Worm (Caenorhabditis elegans) whole organism, young adult: ENCODE data around the gene C15H9.2.

Source experiments
- B0019.2 ChIP-seq: fragments of 200-800 bp; sonication (Bioruptor generic); conservative IDR thresholded peaks from 2 replicates; pipeline ENCODE4 v1.3.6; 2022; ENCODE audit warnings: missing genetic modification reagents, missing genetic modification characterization, missing compliant biosample characterization
- B0336.3 ChIP-seq: fragments of 200-800 bp; sonication (Bioruptor generic); IDR thresholded peaks from 2 replicates; pipeline ENCODE4 v1.3.6; 2022; ENCODE audit warnings: missing genetic modification characterization, missing compliant biosample characterization
- C17E4.6 ChIP-seq: fragments of 200-800 bp; sonication (Bioruptor generic); IDR thresholded peaks from 2 replicates; pipeline ENCODE4 v1.3.6; 2022; ENCODE audit warnings: missing genetic modification reagents, missing genetic modification characterization, missing compliant biosample characterization
- F22D6.2 ChIP-seq: sonication (generic microtip); optimal IDR thresholded peaks from 2 replicates; lab custom pipeline; 2016; ENCODE audit warnings: mild to moderate bottlenecking, missing genetic modification characterization, missing compliant biosample characterization
- F23B12.7 ChIP-seq: sonication (generic microtip); optimal IDR thresholded peaks from 2 replicates; lab custom pipeline; 2017; ENCODE audit warnings: missing genetic modification characterization, mild to moderate bottlenecking, missing compliant biosample characterization, antibody characterized with exemption, moderate library complexity; ENCODE audit not compliant: insufficient read depth
- F49E8.2 ChIP-seq: sonication (generic microtip); optimal IDR thresholded peaks from 3 replicates; lab custom pipeline; 2017; ENCODE audit warnings: missing genetic modification characterization, mild to moderate bottlenecking, missing compliant biosample characterization, antibody characterized with exemption, moderate library complexity; ENCODE audit not compliant: insufficient read depth
- F52B5.7 ChIP-seq: sonication (generic microtip); optimal IDR thresholded peaks from 2 replicates; lab custom pipeline; 2016; ENCODE audit warnings: mild to moderate bottlenecking, missing genetic modification characterization, missing compliant biosample characterization
- F57A8.1 ChIP-seq: fragments of 200-800 bp; sonication (Bioruptor generic); optimal IDR thresholded peaks from 2 replicates; lab custom pipeline; 2018; ENCODE audit warnings: mild to moderate bottlenecking, missing genetic modification characterization, moderate library complexity, missing compliant biosample characterization
- T07F8.4 ChIP-seq: sonication (generic microtip); optimal IDR thresholded peaks from 2 replicates; lab custom pipeline; 2016; ENCODE audit warnings: mild to moderate bottlenecking, missing genetic modification characterization, moderate library complexity, missing compliant biosample characterization
- Y56A3A.18 ChIP-seq: fragments of 200-800 bp; sonication (Bioruptor generic); IDR thresholded peaks from 2 replicates; pipeline ENCODE4 v1.3.6; 2022; ENCODE audit warnings: missing genetic modification reagents, missing genetic modification characterization, missing compliant biosample characterization
- Y79H2A.3 ChIP-seq: fragments of 200-800 bp; sonication (Bioruptor generic); conservative IDR thresholded peaks from 2 replicates; pipeline ENCODE4 v1.3.6; 2022; ENCODE audit warnings: missing genetic modification reagents, missing genetic modification characterization, missing compliant biosample characterization
- ZK185.1 ChIP-seq: sonication (generic microtip); optimal IDR thresholded peaks from 2 replicates; lab custom pipeline; 2016; ENCODE audit warnings: mild to moderate bottlenecking, missing genetic modification characterization, missing compliant biosample characterization; ENCODE audit not compliant: poor library complexity, severe bottlenecking
- aptf-2 ChIP-seq: fragments of 200-800 bp; sonication (Bioruptor generic); conservative IDR thresholded peaks from 2 replicates; pipeline ENCODE4 v1.3.6; 2022; ENCODE audit warnings: missing genetic modification reagents, missing genetic modification characterization, missing compliant biosample characterization
- athp-1 ChIP-seq: sonication (generic microtip); optimal IDR thresholded peaks from 2 replicates; lab custom pipeline; 2017; ENCODE audit warnings: mild to moderate bottlenecking, missing genetic modification characterization, missing compliant biosample characterization
- attf-5 ChIP-seq: fragments of 200-800 bp; sonication (Bioruptor generic); optimal IDR thresholded peaks from 2 replicates; lab custom pipeline; 2018; ENCODE audit warnings: mild to moderate bottlenecking, missing genetic modification characterization, missing compliant biosample characterization
- bed-2 ChIP-seq: fragments of 200-800 bp; sonication (Bioruptor generic); IDR thresholded peaks from 2 replicates; pipeline ENCODE4 v1.3.6; 2022; ENCODE audit warnings: missing genetic modification reagents, missing genetic modification characterization, missing compliant biosample characterization
- ceh-27 ChIP-seq: fragments of 200-800 bp; sonication (Bioruptor generic); optimal IDR thresholded peaks from 2 replicates; lab custom pipeline; 2018; ENCODE audit warnings: mild to moderate bottlenecking, missing genetic modification characterization, moderate library complexity, missing compliant biosample characterization
- ceh-58 ChIP-seq: fragments of 200-800 bp; sonication (Bioruptor generic); IDR thresholded peaks from 2 replicates; pipeline ENCODE4 v1.3.6; 2022; ENCODE audit warnings: missing genetic modification characterization, missing compliant biosample characterization
- ceh-79 ChIP-seq: sonication (generic microtip); optimal IDR thresholded peaks from 2 replicates; lab custom pipeline; 2017; ENCODE audit warnings: mild to moderate bottlenecking, missing genetic modification characterization, missing compliant biosample characterization
- ceh-91 ChIP-seq: fragments of 200-800 bp; sonication (Bioruptor generic); IDR thresholded peaks from 2 replicates; pipeline ENCODE4 v1.3.6; 2022; ENCODE audit warnings: missing genetic modification reagents, missing genetic modification characterization, missing compliant biosample characterization
- die-1 ChIP-seq: sonication (generic microtip); optimal IDR thresholded peaks from 2 replicates; lab custom pipeline; 2016; ENCODE audit warnings: missing genotype, mild to moderate bottlenecking, missing genetic modification characterization, missing compliant biosample characterization
- egl-44 ChIP-seq: fragments of 200-800 bp; sonication (Bioruptor generic); IDR thresholded peaks from 2 replicates; pipeline ENCODE4 v1.3.6; 2022; ENCODE audit warnings: missing genetic modification reagents, missing genetic modification characterization, missing compliant biosample characterization
- egrh-3 ChIP-seq: fragments of 200-800 bp; sonication (Bioruptor generic); IDR thresholded peaks from 2 replicates; pipeline ENCODE4 v1.3.6; 2022; ENCODE audit warnings: missing genetic modification reagents, missing genetic modification characterization, missing compliant biosample characterization
- ets-4 ChIP-seq: fragments of 200-800 bp; sonication (Bioruptor generic); optimal IDR thresholded peaks from 2 replicates; lab custom pipeline; 2018; ENCODE audit warnings: mild to moderate bottlenecking, missing genetic modification characterization, missing compliant biosample characterization
- fkh-3 ChIP-seq: sonication (generic microtip); optimal IDR thresholded peaks from 2 replicates; lab custom pipeline; 2016; ENCODE audit warnings: mild to moderate bottlenecking, missing genetic modification characterization, missing compliant biosample characterization
- gei-17 ChIP-seq: fragments of 200-800 bp; sonication (Bioruptor generic); optimal IDR thresholded peaks from 2 replicates; lab custom pipeline; 2018; ENCODE audit warnings: mild to moderate bottlenecking, missing genetic modification characterization, missing compliant biosample characterization
- hlh-26 ChIP-seq: fragments of 200-800 bp; sonication (Bioruptor generic); conservative IDR thresholded peaks from 2 replicates; pipeline ENCODE4 v1.3.6; 2022; ENCODE audit warnings: missing genetic modification reagents, missing genetic modification characterization, missing compliant biosample characterization
- let-607 ChIP-seq, 2 experiments: fragments of 200-800 bp in 1 of 2; sonication (Bioruptor generic) in 1 of 2; sonication (generic microtip) in 1 of 2; optimal IDR thresholded peaks; 2 replicates each; lab custom pipeline; 2016 to 2018; ENCODE audit warnings: mild to moderate bottlenecking in 2 of 2, missing compliant biosample characterization in 2 of 2, missing genetic modification characterization in 2 of 2, moderate library complexity in 2 of 2, missing genotype in 1 of 2
- lin-35 ChIP-seq, 3 experiments: fragments of 150-350 bp in 2 of 3; sonication (generic microtip) in 1 of 3; optimal IDR thresholded peaks; 2 replicates each; lab custom pipeline; 2014 to 2018; ENCODE audit warnings: missing biosample characterization in 3 of 3, missing genetic modification characterization in 3 of 3, missing genetic modification reagents in 3 of 3
- lin-54 ChIP-seq: fragments of 200-800 bp; sonication (Bioruptor generic); optimal IDR thresholded peaks from 2 replicates; lab custom pipeline; 2018; ENCODE audit warnings: mild to moderate bottlenecking, missing genetic modification characterization, missing compliant biosample characterization
- madf-10 ChIP-seq: sonication (generic microtip); optimal IDR thresholded peaks from 2 replicates; lab custom pipeline; 2016; ENCODE audit warnings: mild to moderate bottlenecking, missing genetic modification characterization, missing compliant biosample characterization
- madf-3 ChIP-seq: fragments of 200-800 bp; sonication (Bioruptor generic); IDR thresholded peaks from 2 replicates; pipeline ENCODE4 v1.3.6; 2022; ENCODE audit warnings: missing genetic modification reagents, missing genetic modification characterization, missing compliant biosample characterization
- mes-4 ChIP-seq: sonication (generic microtip); optimal IDR thresholded peaks from 2 replicates; lab custom pipeline; 2016; ENCODE audit warnings: missing genotype, missing genetic modification characterization, missing compliant biosample characterization
- mxl-1 ChIP-seq: sonication (generic microtip); optimal IDR thresholded peaks from 2 replicates; lab custom pipeline; 2016; ENCODE audit warnings: missing genetic modification characterization, missing compliant biosample characterization
- nhr-27 ChIP-seq: fragments of 200-800 bp; sonication (Bioruptor generic); optimal IDR thresholded peaks from 2 replicates; lab custom pipeline; 2018; ENCODE audit warnings: mild to moderate bottlenecking, missing genetic modification characterization, moderate library complexity, missing compliant biosample characterization
- pbrm-1 ChIP-seq: fragments of 200-800 bp; sonication (Bioruptor generic); IDR thresholded peaks from 2 replicates; pipeline ENCODE4 v1.3.6; 2022; ENCODE audit warnings: missing genetic modification reagents, missing genetic modification characterization, missing compliant biosample characterization
- rec-8 ChIP-seq, 2 experiments: sonication (generic microtip); optimal IDR thresholded peaks; 2 replicates each; lab custom pipeline; 2016; ENCODE audit warnings: mild to moderate bottlenecking in 2 of 2, missing genetic modification characterization in 2 of 2, missing genetic modification reagents in 2 of 2, missing genotype in 2 of 2, missing biosample characterization in 1 of 2, missing compliant biosample characterization in 1 of 2, moderate library complexity in 1 of 2
- sdz-38 ChIP-seq: sonication (generic microtip); optimal IDR thresholded peaks from 2 replicates; lab custom pipeline; 2016; ENCODE audit warnings: missing genotype, missing genetic modification characterization, missing compliant biosample characterization
- sea-2 ChIP-seq: fragments of 200-800 bp; sonication (Bioruptor generic); IDR thresholded peaks from 2 replicates; pipeline ENCODE4 v1.3.6; 2022; ENCODE audit warnings: missing genetic modification characterization, missing compliant biosample characterization
- snpc-3.4 ChIP-seq: sonication (generic microtip); optimal IDR thresholded peaks from 2 replicates; lab custom pipeline; 2017; ENCODE audit warnings: missing genetic modification characterization, mild to moderate bottlenecking, missing compliant biosample characterization, antibody characterized with exemption, moderate library complexity, missing genotype, missing genetic modification reagents
- somi-1 ChIP-seq: fragments of 200-800 bp; sonication (Bioruptor generic); optimal IDR thresholded peaks from 2 replicates; lab custom pipeline; 2018; ENCODE audit warnings: mild to moderate bottlenecking, missing genetic modification characterization, missing compliant biosample characterization
- tbp1 ChIP-seq: fragments of 200-800 bp; sonication (Bioruptor generic); optimal IDR thresholded peaks from 2 replicates; lab custom pipeline; 2018; ENCODE audit warnings: mild to moderate bottlenecking, missing genetic modification characterization, missing compliant biosample characterization
- unc-130 ChIP-seq: sonication (generic microtip); optimal IDR thresholded peaks from 2 replicates; lab custom pipeline; 2016; ENCODE audit warnings: missing genetic modification reagents, missing genetic modification characterization, missing compliant biosample characterization
- unc-62 ChIP-seq: fragments of 150-350 bp; optimal IDR thresholded peaks from 2 replicates; lab custom pipeline; 2014; ENCODE audit warnings: missing biosample characterization, missing genetic modification reagents, missing genetic modification characterization
- ztf-25 ChIP-seq: fragments of 200-800 bp; sonication (Bioruptor generic); IDR thresholded peaks from 2 replicates; pipeline ENCODE4 v1.3.6; 2022; ENCODE audit warnings: missing genetic modification reagents, missing genetic modification characterization, missing compliant biosample characterization
- ztf-3 ChIP-seq: fragments of 200-800 bp; sonication (Bioruptor generic); optimal IDR thresholded peaks from 2 replicates; lab custom pipeline; 2018; ENCODE audit warnings: mild to moderate bottlenecking, missing genetic modification characterization, missing compliant biosample characterization
- ztf-6 ChIP-seq: fragments of 200-800 bp; sonication (Bioruptor generic); IDR thresholded peaks from 2 replicates; pipeline ENCODE4 v1.3.6; 2022; ENCODE audit warnings: missing genetic modification reagents, missing genetic modification characterization, missing compliant biosample characterization

Gene C15H9.2

ce11 chrX:6090779-6091178 lies 27.5 kb upstream of the C15H9.2 start:
- TF ChIP-seq Y79H2A.3 (GFP tag; lab: Robert Waterston, UW) (no peak), unc-62 (no peak), F57A8.1 (GFP tag; lab: Kevin White, UChicago) (no peak), F23B12.7 (tag; lab: Kevin White, UChicago) (no peak), ztf-3 (GFP tag; lab: Kevin White, UChicago) (no peak), lin-35 (GFP tag; optimal IDR thresholded peaks at IDR 0.05; lab: Kevin White, UChicago) (no peak), somi-1 (GFP tag; lab: Kevin White, UChicago) (no peak), ceh-27 (no peak)

- no peak for TF ChIP-seq B0019.2
- no peak for TF ChIP-seq mxl-1 (tag; lab: Kevin White, UChicago)
- TF ChIP-seq fkh-3 (tag; lab: Kevin White, UChicago): peak; percentile 31
- TF ChIP-seq snpc-3.4 (tag; lab: Kevin White, UChicago): no peak
- TF ChIP-seq B0336.3 (GFP tag; lab: Robert Waterston, UW): peak; percentile 98
- TF ChIP-seq lin-54 (GFP tag; lab: Kevin White, UChicago): peak; percentile 83
- TF ChIP-seq madf-3 (GFP tag; lab: Robert Waterston, UW): peak; percentile 97
- TF ChIP-seq ZK185.1 (tag; lab: Kevin White, UChicago): peak; percentile 49
- TF ChIP-seq Y79H2A.3 (GFP tag; lab: Robert Waterston, UW): no peak
- peak; percentile 76 for TF ChIP-seq F52B5.7 (tag; lab: Kevin White, UChicago)
- TF ChIP-seq C17E4.6: peak; percentile 70; the same call in 1 of the 2 replicates
- peak; percentile 98 for TF ChIP-seq pbrm-1
- TF ChIP-seq unc-130 (GFP tag; lab: Kevin White, UChicago): no peak
- TF ChIP-seq sdz-38 (tag; lab: Kevin White, UChicago): no peak
- peak; percentile 35; the same call in 1 of the 2 replicates for TF ChIP-seq aptf-2 (GFP tag; lab: Robert Waterston, UW)
- no peak for TF ChIP-seq ceh-91 (GFP tag; lab: Robert Waterston, UW)
- no peak for TF ChIP-seq ceh-58 (GFP tag; lab: Robert Waterston, UW)
- no peak for TF ChIP-seq F49E8.2 (tag; lab: Kevin White, UChicago)
- TF ChIP-seq hlh-26 (GFP tag; lab: Robert Waterston, UW): no peak
- TF ChIP-seq ceh-79 (tag; lab: Kevin White, UChicago): peak; percentile 5
- peak; percentile 92 for TF ChIP-seq egl-44 (GFP tag; lab: Robert Waterston, UW)
- TF ChIP-seq ztf-3 (GFP tag; lab: Kevin White, UChicago): peak; percentile 85
- peak; percentile 83 for TF ChIP-seq F22D6.2 (tag; lab: Kevin White, UChicago)
- peak; percentile 84; the same call in 1 of the 2 replicates for TF ChIP-seq sea-2 (GFP tag; lab: Robert Waterston, UW)
- TF ChIP-seq Y56A3A.18 (GFP tag; lab: Robert Waterston, UW): peak; percentile 80
- TF ChIP-seq mes-4 (tag; lab: Kevin White, UChicago): no peak
- TF ChIP-seq egrh-3 (GFP tag; lab: Robert Waterston, UW): peak; percentile 94
- TF ChIP-seq nhr-27 (tag; lab: Kevin White, UChicago): no peak
- peak; percentile 99 for TF ChIP-seq ets-4 (GFP tag; lab: Kevin White, UChicago)
- TF ChIP-seq ztf-25 (GFP tag; lab: Robert Waterston, UW): no peak
- TF ChIP-seq tbp1 (GFP tag; lab: Kevin White, UChicago): peak; percentile 73
- TF ChIP-seq ztf-6 (GFP tag; lab: Robert Waterston, UW): peak; percentile 85
- peak; percentile 93 for TF ChIP-seq madf-10 (tag; lab: Kevin White, UChicago)
- peak in 1 of 2 experiments; percentile 10 for TF ChIP-seq rec-8 (tag; optimal IDR thresholded peaks at IDR 0.05; lab: Kevin White, UChicago)
- peak; percentile 96 for TF ChIP-seq attf-5
- peak; percentile 100 for TF ChIP-seq let-607 (tag; optimal IDR thresholded peaks at IDR 0.05; lab: Kevin White, UChicago)
- TF ChIP-seq T07F8.4 (tag; lab: Kevin White, UChicago): peak; percentile 36
- peak; percentile 76 for TF ChIP-seq athp-1 (tag; lab: Kevin White, UChicago)
- peak; percentile 65 for TF ChIP-seq die-1 (tag; lab: Kevin White, UChicago)
- peak; percentile 85 for TF ChIP-seq gei-17 (GFP tag; lab: Kevin White, UChicago)
- peak; percentile 72; the same call in 1 of the 2 replicates for TF ChIP-seq bed-2 (GFP tag; lab: Robert Waterston, UW)
Measured at ce11 chrX:6091967-6092366, 26.4 kb upstream of the C15H9.2 start, which contains the start of gene hsp-3. hsp-3 (minus strand) TSS chrX:6092124.
